Fruit fly (Drosophila melanogaster): Measurements from ENCODE around the gene C1GalTA.
A peak's percentile ranks its signal among the peaks of the same experiment; 100 is the strongest.

Gene C1GalTA

dm6 chr2L:8920294-8920693 lies 30.7 kb downstream of the C1GalTA start (continued):
- TF ChIP-seq CG9797 (GFP tag; optimal IDR thresholded peaks at IDR 0.05) (no peak), ap (GFP tag; IDR thresholded peaks at IDR 0.05) (no peak), CHES-1-like (GFP tag; optimal IDR thresholded peaks at IDR 0.05) (no peak), tup (GFP tag; optimal IDR thresholded peaks at IDR 0.05) (no peak), dimm (GFP tag; IDR thresholded peaks at IDR 0.05) (no peak), al (GFP tag; IDR thresholded peaks at IDR 0.05) (no peak), grau (tag; optimal IDR thresholded peaks at IDR 0.05) (no peak), CG9609 (GFP tag; optimal IDR thresholded peaks at IDR 0.05) (no peak), BtbVII (GFP tag; optimal IDR thresholded peaks at IDR 0.05) (no peak), CG12299 (tag; optimal IDR thresholded peaks at IDR 0.05) (no peak), tin (GFP tag; optimal IDR thresholded peaks at IDR 0.05) (no peak), D19A (tag; optimal IDR thresholded peaks at IDR 0.05) (no peak), Ets65A (GFP tag) (no peak), wor (GFP tag; IDR thresholded peaks at IDR 0.05) (no peak), Blimp-1 (GFP tag; optimal IDR thresholded peaks at IDR 0.05) (peak; percentile 52), sens (GFP tag) (peak; percentile 83), gsb-n (tag; optimal IDR thresholded peaks at IDR 0.05) (peak; percentile 6), E2f1 (GFP tag; IDR thresholded peaks at IDR 0.05) (no peak), Chrac-16 (GFP tag; optimal IDR thresholded peaks at IDR 0.05) (no peak), CG3281 (GFP tag; optimal IDR thresholded peaks at IDR 0.05) (no peak), CG7839 (tag; optimal IDR thresholded peaks at IDR 0.05) (peak; percentile 28), H2.0 (GFP tag; IDR thresholded peaks at IDR 0.05) (no peak), CG17829 (tag; optimal IDR thresholded peaks at IDR 0.05) (peak; percentile 34), Rfx (GFP tag; IDR thresholded peaks at IDR 0.05) (no peak), Dref (GFP tag; IDR thresholded peaks at IDR 0.05) (no peak), Taf1 (GFP tag; IDR thresholded peaks at IDR 0.05) (no peak), Hsf (GFP tag; optimal IDR thresholded peaks at IDR 0.05) (no peak), CG2875 (GFP tag; optimal IDR thresholded peaks at IDR 0.05) (no peak), gcm2 (GFP tag; optimal IDR thresholded peaks at IDR 0.05) (no peak), Vsx1 (GFP tag; optimal IDR thresholded peaks at IDR 0.05) (no peak), dmrt99B (tag; optimal IDR thresholded peaks at IDR 0.05) (peak; percentile 57), CG15011 (GFP tag; optimal IDR thresholded peaks at IDR 0.05) (no peak), lab (GFP tag; optimal IDR thresholded peaks at IDR 0.05) (peak; percentile 12), mld (GFP tag; IDR thresholded peaks at IDR 0.05; ENCODE audit: partially characterized antibody) (no peak), her (GFP tag; optimal IDR thresholded peaks at IDR 0.05) (no peak), CG18476 (GFP tag; optimal IDR thresholded peaks at IDR 0.05) (no peak), CG4360 (GFP tag; IDR thresholded peaks at IDR 0.05) (no peak), CG18619 (GFP tag; optimal IDR thresholded peaks at IDR 0.05) (no peak), prd (optimal IDR thresholded peaks at IDR 0.05) (no peak), prd (GFP tag; IDR thresholded peaks at IDR 0.05) (peak; percentile 24; the same call in 1 of the 3 replicates), croc (GFP tag; conservative IDR thresholded peaks at IDR 0.05) (no peak), Mad (GFP tag; optimal IDR thresholded peaks at IDR 0.05) (no peak), C15 (GFP tag; IDR thresholded peaks at IDR 0.05) (no peak), vnd (GFP tag; IDR thresholded peaks at IDR 0.05; ENCODE audit: partially characterized antibody) (no peak), Gug (GFP tag; IDR thresholded peaks at IDR 0.05) (no peak), Adf1 (GFP tag; IDR thresholded peaks at IDR 0.05) (no peak), CG1602 (GFP tag; optimal IDR thresholded peaks at IDR 0.05) (no peak), chif (GFP tag; optimal IDR thresholded peaks at IDR 0.05) (no peak), Abd-B (GFP tag; optimal IDR thresholded peaks at IDR 0.05) (no peak), ssp (GFP tag; IDR thresholded peaks at IDR 0.05) (no peak), repo (GFP tag; optimal IDR thresholded peaks at IDR 0.05) (no peak), CG11456 (GFP tag; IDR thresholded peaks at IDR 0.05) (no peak), unpg (GFP tag; optimal IDR thresholded peaks at IDR 0.05) (peak; percentile 45)

All from whole organism, embryonic.